Fruit fly (Drosophila melanogaster) whole organism: Measurements from ENCODE around the gene Cyp4c3.

Experiments used
- CG8478 ChIP-seq: fragments of >200 bp; optimal IDR thresholded peaks from 2 replicates; lab custom pipeline; 2018; ENCODE audit warnings: inconsistent platforms
- Dll ChIP-seq: fragments of >200 bp; optimal IDR thresholded peaks from 2 replicates; lab custom pipeline; 2017
- EcR ChIP-seq, 2 experiments: fragments of >200 bp; optimal IDR thresholded peaks; 2 replicates each; lab custom pipeline; 2017; ENCODE audit warnings: missing biosample characterization in 2 of 2, missing genetic modification characterization in 2 of 2, missing genetic modification reagents in 2 of 2
- pan ChIP-seq: fragments of >200 bp; optimal IDR thresholded peaks from 2 replicates; lab custom pipeline; 2017
- psq ChIP-seq: fragments of >200 bp; optimal IDR thresholded peaks from 2 replicates; lab custom pipeline; 2017
- usp ChIP-seq: fragments of >200 bp; optimal IDR thresholded peaks from 2 replicates; lab custom pipeline; 2017; ENCODE audit warnings: missing biosample characterization, missing genetic modification characterization, mixed read lengths

Gene Cyp4c3

DNA sequence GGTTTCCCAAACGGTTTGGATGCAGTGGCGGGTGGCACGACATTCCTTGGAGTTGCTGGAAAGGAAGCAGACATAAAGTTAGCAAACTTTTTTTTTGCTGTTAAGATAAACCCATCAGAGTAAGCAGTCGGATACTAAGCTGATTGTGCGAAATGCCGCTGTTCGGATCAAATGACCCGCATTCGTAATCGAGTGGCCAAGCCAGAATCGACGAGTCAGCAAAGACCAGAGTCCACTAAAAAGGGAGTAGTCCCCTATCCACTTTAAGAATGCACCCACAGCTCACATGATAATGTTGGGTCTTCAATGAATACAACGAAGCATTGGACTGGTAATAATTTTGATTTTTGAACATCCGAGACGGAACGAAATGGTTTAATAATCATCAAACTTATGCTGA, 7.0 kb upstream of the Cyp4c3 start:
- TF ChIP-seq EcR (GFP tag; optimal IDR thresholded peaks at IDR 0.05; lab: Kevin White, UChicago) = no peak
- TF ChIP-seq CG8478 (lab: Kevin White, UChicago) = no peak
- no peak for TF ChIP-seq usp (GFP tag; lab: Kevin White, UChicago)
- TF ChIP-seq Dll (lab: Kevin White, UChicago) = no peak

- TF ChIP-seq psq (lab: Kevin White, UChicago) = no peak
- TF ChIP-seq pan = no peak
- TF ChIP-seq EcR (GFP tag; optimal IDR thresholded peaks at IDR 0.05; lab: Kevin White, UChicago) = no peak
- no peak for TF ChIP-seq Dll (lab: Kevin White, UChicago)
- no peak for TF ChIP-seq usp (GFP tag; lab: Kevin White, UChicago)
- TF ChIP-seq CG8478 (lab: Kevin White, UChicago) = no peak
These were observed 6.5 kb upstream of the Cyp4c3 start for dm6 chr3R:30887302-30887701.

DNA sequence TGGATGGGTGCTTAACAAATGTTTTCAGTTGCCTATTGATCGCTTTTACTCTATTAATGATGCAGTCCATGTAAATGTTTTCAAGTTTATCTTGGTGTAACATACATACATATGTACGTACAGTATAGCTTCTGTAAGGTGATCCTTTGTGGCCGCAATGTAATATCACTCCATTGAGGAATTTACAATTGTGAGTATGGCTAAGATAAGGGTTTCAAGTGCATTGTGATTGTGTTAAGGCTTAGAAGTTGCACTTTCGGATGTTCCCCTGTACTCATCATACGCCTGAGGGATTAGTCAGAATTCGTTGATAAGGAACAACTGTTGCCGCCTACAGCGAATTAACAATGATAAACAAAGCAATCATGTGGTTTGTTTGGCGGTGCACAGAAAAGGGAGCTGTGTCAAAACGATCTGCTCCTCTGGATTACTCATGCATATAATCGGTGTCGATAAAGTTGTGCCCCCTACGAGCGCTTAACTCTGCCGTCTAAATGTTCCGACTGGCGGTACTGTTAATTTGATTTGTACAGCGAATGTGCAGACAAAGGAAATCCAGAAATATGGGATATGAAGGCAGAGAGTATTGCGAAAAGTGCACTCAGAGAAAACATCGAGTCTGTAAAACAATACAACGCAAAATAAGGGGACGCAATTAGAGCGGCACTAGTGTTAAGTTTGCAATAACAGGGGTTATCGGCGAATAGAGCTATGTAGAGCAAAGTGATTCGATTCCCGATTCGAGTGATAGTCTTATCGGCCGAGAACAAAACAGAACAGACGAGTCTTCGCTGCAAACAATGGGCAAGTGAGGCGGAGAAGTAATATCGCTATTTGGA, 5.9 kb upstream of the Cyp4c3 start:
- TF ChIP-seq psq (lab: Kevin White, UChicago) (peak; percentile 25), Dll (lab: Kevin White, UChicago) (no peak)

DNA sequence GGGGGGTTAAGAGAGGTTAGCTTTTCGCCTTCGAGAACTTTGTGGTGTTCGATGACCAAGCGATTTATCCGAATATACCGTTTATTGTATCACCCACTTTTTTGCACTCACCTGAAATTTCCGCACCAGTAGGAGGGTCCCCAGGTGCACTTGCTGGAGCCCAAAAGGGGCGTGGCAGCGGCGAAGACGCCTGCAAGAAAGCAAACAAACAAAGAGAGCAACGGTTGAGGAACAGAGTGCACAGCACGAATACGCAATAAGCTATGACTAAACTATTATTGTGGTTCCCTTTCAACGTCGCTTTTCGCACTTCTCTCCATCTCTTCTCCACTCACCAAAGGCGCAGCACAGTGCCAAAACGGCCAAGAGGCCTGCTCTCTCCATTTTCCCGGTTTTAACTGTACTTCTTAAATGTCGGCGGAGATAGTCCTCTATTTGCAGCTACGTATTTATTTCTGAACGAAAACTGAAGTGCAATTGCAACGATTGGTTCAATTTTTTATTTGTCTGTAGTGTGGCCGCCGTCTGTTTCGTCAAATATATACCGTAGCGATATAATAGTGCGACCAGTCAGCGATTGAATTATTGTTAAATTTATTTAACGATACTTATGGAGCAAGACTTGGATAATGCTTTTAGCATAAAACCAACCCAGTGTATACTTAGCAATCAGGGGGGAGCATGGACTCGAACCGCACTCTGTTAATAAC, 5.1 kb upstream of the Cyp4c3 start, which contains the start of gene Sap-r:
Sap-r (minus strand) TSS at position 513 of the 710 bp plus-strand sequence.
- TF ChIP-seq EcR (GFP tag; optimal IDR thresholded peaks at IDR 0.05; lab: Kevin White, UChicago) (no peak), CG8478 (lab: Kevin White, UChicago) (no peak), Dll (lab: Kevin White, UChicago) (no peak), pan (no peak), psq (lab: Kevin White, UChicago) (no peak), usp (GFP tag; lab: Kevin White, UChicago) (no peak)

DNA sequence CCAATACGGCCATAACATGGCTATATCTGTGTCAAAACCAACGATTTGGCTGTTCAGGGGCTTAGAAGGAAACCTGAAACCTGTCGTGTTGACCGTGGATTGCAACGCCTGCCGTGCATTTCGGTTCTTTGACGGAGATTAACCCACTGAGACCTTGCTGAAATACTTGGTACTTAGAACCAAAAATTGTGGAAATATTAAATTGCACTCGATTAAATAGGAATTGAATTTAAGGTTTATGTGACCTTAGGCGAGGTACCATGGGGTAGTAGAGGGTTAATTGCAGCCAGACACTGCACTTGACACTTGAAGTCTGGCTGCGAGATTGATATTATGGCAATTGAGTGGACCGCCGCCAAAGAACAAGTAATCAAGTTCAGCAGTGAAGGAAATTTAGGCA, 3.8 kb upstream of the Cyp4c3 start:
- TF ChIP-seq pan = no peak
- no peak for TF ChIP-seq Dll (lab: Kevin White, UChicago)
- no peak for TF ChIP-seq psq (lab: Kevin White, UChicago)
- no peak for TF ChIP-seq EcR (GFP tag; optimal IDR thresholded peaks at IDR 0.05; lab: Kevin White, UChicago)
- no peak for TF ChIP-seq usp (GFP tag; lab: Kevin White, UChicago)
- no peak for TF ChIP-seq CG8478 (lab: Kevin White, UChicago)

DNA sequence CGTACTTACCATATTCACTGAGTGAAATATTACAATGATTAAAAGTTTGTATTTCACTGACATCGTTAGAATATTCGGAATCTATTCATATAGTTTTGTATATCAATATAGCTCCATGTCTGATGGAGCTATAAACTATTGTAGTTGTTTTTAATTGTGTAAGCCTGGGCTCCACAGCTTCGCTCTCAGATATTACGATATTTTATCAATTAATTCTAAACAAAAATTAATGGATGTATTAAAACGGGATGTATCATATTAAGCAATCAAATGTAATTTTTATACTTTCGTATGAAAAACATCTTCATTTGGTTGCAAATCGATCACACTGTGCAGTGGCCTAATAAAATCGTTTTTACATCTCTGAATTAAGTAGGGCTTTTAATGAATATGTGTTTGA, 8.2 kb downstream of the Cyp4c3 start, which contains the start of gene CG33483:
CG33483 (minus strand) TSS at position 101 of the 400 bp plus-strand sequence.
- TF ChIP-seq pan (no peak), EcR (GFP tag; optimal IDR thresholded peaks at IDR 0.05; lab: Kevin White, UChicago) (no peak), CG8478 (lab: Kevin White, UChicago) (no peak), Dll (lab: Kevin White, UChicago) (no peak)

DNA sequence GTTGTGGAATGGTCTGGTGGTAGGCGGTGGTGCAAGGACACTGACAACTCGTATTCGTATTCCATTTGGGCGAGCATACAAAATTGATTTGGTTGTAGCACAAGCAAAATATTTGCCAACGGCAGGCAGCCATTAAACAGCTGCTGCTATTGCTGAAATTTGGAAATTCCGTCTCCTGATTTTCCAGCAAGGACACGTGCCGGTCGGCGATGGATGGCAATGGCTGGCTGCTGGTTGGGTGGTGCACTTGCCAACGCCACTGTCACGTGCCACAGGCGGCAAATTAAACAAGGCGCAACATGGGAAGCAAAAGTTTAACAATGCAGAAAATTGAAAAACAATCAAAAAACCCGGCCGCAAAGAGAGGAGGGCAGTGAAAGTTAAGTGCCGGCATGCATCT, 10.2 kb downstream of the Cyp4c3 start:
- no peak for TF ChIP-seq usp (GFP tag; lab: Kevin White, UChicago)
- TF ChIP-seq Dll (lab: Kevin White, UChicago) = no peak
- no peak for TF ChIP-seq psq (lab: Kevin White, UChicago)
- no peak for TF ChIP-seq EcR (GFP tag; optimal IDR thresholded peaks at IDR 0.05; lab: Kevin White, UChicago)
- TF ChIP-seq CG8478 (lab: Kevin White, UChicago) = no peak
- TF ChIP-seq pan = no peak

- TF ChIP-seq EcR (GFP tag; optimal IDR thresholded peaks at IDR 0.05; lab: Kevin White, UChicago) (no peak), Dll (lab: Kevin White, UChicago) (no peak), usp (GFP tag; lab: Kevin White, UChicago) (no peak), CG8478 (lab: Kevin White, UChicago) (no peak), pan (no peak), psq (lab: Kevin White, UChicago) (no peak)
These were observed 15.2 kb downstream of the Cyp4c3 start for dm6 chr3R:30909032-30909431.

DNA sequence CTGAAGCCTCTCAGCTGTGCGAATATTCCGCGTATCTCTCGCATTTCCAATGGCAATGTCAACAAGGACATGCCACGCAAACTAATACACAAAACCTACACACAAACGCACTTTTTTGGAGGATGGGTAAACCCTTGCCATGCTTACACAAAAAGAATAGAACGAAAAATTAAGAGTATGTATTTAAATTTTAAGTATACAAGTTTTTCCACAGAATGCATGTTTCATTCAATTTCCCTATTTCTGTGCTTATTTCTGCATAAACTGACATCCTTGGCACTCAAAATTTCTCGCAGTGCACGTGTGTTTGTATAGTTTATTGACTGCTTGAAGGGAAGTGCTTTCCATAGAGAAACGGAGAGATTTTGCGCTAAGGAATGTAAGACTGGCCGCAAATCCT, 16.0 kb downstream of the Cyp4c3 start:
- TF ChIP-seq Dll (lab: Kevin White, UChicago) = no peak
- TF ChIP-seq usp (GFP tag; lab: Kevin White, UChicago) = no peak
- no peak for TF ChIP-seq CG8478 (lab: Kevin White, UChicago)
- no peak for TF ChIP-seq psq (lab: Kevin White, UChicago)
- no peak for TF ChIP-seq pan
- no peak for TF ChIP-seq EcR (GFP tag; optimal IDR thresholded peaks at IDR 0.05; lab: Kevin White, UChicago)

DNA sequence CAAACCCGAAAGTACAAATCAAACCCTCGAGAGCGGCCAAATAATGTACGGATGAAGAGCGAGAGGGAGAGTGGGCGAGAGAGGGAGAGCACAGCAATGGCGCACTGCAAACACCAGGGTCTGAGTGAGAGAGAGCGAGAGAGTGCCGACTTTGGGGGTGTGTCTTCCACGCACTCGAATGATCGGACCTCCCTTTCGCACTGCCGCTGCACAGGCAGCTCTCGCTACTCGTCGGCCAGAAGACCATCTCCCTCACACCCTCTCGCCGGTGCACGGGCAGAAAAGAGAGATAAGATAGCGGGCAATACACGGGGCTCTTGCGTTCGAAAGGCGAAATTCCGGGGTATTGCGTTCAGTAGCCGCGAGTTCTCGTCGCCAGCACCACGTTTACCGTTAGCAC, 18.6 kb downstream of the Cyp4c3 start, which contains the start of gene Ptx1:
Ptx1 (plus strand) TSS at position 353 of the 400 bp plus-strand sequence.
- TF ChIP-seq pan (no peak), CG8478 (lab: Kevin White, UChicago) (peak; percentile 94), psq (lab: Kevin White, UChicago) (no peak), usp (GFP tag; lab: Kevin White, UChicago) (no peak), Dll (lab: Kevin White, UChicago) (peak; percentile 65), EcR (GFP tag; optimal IDR thresholded peaks at IDR 0.05; lab: Kevin White, UChicago) (no peak)

dm6 chr3R:30913704-30914103, 19.9 kb downstream of the Cyp4c3 start:
- TF ChIP-seq usp (GFP tag; lab: Kevin White, UChicago) (no peak), EcR (GFP tag; optimal IDR thresholded peaks at IDR 0.05; lab: Kevin White, UChicago) (no peak), Dll (lab: Kevin White, UChicago) (no peak), psq (lab: Kevin White, UChicago) (no peak), pan (no peak), CG8478 (lab: Kevin White, UChicago) (no peak)
